ENCODE assay signal across 1 fruit fly cellular context in genomic region chr2L:13367378-13367777, dm6.
TF ChIP-seq lines count a peak whose summit lies in the region.

TSS of gene Tap42 (plus strand) at chr2L:13367617.

TF ChIP-seq in whole organism, embryonic, 481 proteins besides CTCF, POLR2A, EP300 and RAD21 (continued from another document and continues in another):
- TF ChIP-seq Nf-YA (GFP tag; IDR thresholded peaks at IDR 0.05; lab: Robert Waterston, UW) (no peak), Doc3 (GFP tag; IDR thresholded peaks at IDR 0.05; lab: Robert Waterston, UW; ENCODE audit: partially characterized antibody) (no peak), jigr1 (GFP tag; IDR thresholded peaks at IDR 0.05; lab: Robert Waterston, UW) (no peak), CG8765 (GFP tag; IDR thresholded peaks at IDR 0.05; lab: Robert Waterston, UW) (no peak), CG31224 (GFP tag; IDR thresholded peaks at IDR 0.05; lab: Robert Waterston, UW) (no peak), CG11456 (GFP tag; IDR thresholded peaks at IDR 0.05; lab: Robert Waterston, UW) (no peak), CG15269 (tag; optimal IDR thresholded peaks at IDR 0.05; lab: Kevin White, UChicago) (peak; percentile 40), CG17385 (GFP tag; optimal IDR thresholded peaks at IDR 0.05; lab: Kevin White, UChicago) (peak; percentile 3), amos (GFP tag; IDR thresholded peaks at IDR 0.05; lab: Robert Waterston, UW; ENCODE audit: partially characterized antibody) (no peak), eyg (GFP tag; optimal IDR thresholded peaks at IDR 0.05; lab: Kevin White, UChicago) (no peak), CG14667 (GFP tag; IDR thresholded peaks at IDR 0.05; lab: Robert Waterston, UW) (no peak), CG18262 (tag; optimal IDR thresholded peaks at IDR 0.05; lab: Kevin White, UChicago) (peak; percentile 9), jumu (GFP tag; optimal IDR thresholded peaks at IDR 0.05; lab: Kevin White, UChicago) (no peak), CG8359 (GFP tag; optimal IDR thresholded peaks at IDR 0.05; lab: Kevin White, UChicago; ENCODE audit: borderline replicate concordance) (no peak), CG17361 (GFP tag; IDR thresholded peaks at IDR 0.05; lab: Robert Waterston, UW) (no peak), CG1024 (GFP tag; IDR thresholded peaks at IDR 0.05; lab: Robert Waterston, UW) (no peak), CG7271 (tag; optimal IDR thresholded peaks at IDR 0.05; lab: Kevin White, UChicago) (no peak), wdn (GFP tag; IDR thresholded peaks at IDR 0.05; lab: Robert Waterston, UW) (no peak), CG4617 (GFP tag; optimal IDR thresholded peaks at IDR 0.05; lab: Kevin White, UChicago; ENCODE audit: borderline replicate concordance) (no peak), kah (GFP tag; optimal IDR thresholded peaks at IDR 0.05; lab: Kevin White, UChicago) (no peak), Dbx (GFP tag; IDR thresholded peaks at IDR 0.05; lab: Robert Waterston, UW) (no peak), CG2712 (tag; optimal IDR thresholded peaks at IDR 0.05; lab: Kevin White, UChicago) (peak; percentile 38), twi (tag; optimal IDR thresholded peaks at IDR 0.05; lab: Kevin White, UChicago) (peak; percentile 11), cg (GFP tag; optimal IDR thresholded peaks at IDR 0.05; lab: Kevin White, UChicago) (no peak), CG4404 (GFP tag; IDR thresholded peaks at IDR 0.05; lab: Robert Waterston, UW) (no peak), grau (tag; optimal IDR thresholded peaks at IDR 0.05; lab: Kevin White, UChicago) (peak; percentile 50), CG10274 (GFP tag; optimal IDR thresholded peaks at IDR 0.05; lab: Kevin White, UChicago) (no peak), dysf (GFP tag; IDR thresholded peaks at IDR 0.05; lab: Robert Waterston, UW) (no peak), al (GFP tag; IDR thresholded peaks at IDR 0.05; lab: Robert Waterston, UW) (no peak), Dll (GFP tag; IDR thresholded peaks at IDR 0.05; lab: Robert Waterston, UW; ENCODE audit: partially characterized antibody) (no peak), mld (GFP tag; IDR thresholded peaks at IDR 0.05; lab: Robert Waterston, UW; ENCODE audit: partially characterized antibody) (no peak), ATbp (GFP tag; optimal IDR thresholded peaks at IDR 0.05; lab: Kevin White, UChicago) (no peak), stc (GFP tag; IDR thresholded peaks at IDR 0.05; lab: Robert Waterston, UW) (no peak), pfk (GFP tag; optimal IDR thresholded peaks at IDR 0.05; lab: Kevin White, UChicago) (no peak), HLH3B (GFP tag; IDR thresholded peaks at IDR 0.05; lab: Robert Waterston, UW) (no peak), CG33213 (GFP tag; optimal IDR thresholded peaks at IDR 0.05; lab: Kevin White, UChicago) (no peak), crol (GFP tag; IDR thresholded peaks at IDR 0.05; lab: Robert Waterston, UW) (no peak), Ets97D (GFP tag; optimal IDR thresholded peaks at IDR 0.05; lab: Kevin White, UChicago) (no peak), CG1832 (GFP tag; optimal IDR thresholded peaks at IDR 0.05; lab: Kevin White, UChicago) (no peak), CG16779 (GFP tag; IDR thresholded peaks at IDR 0.05; lab: Robert Waterston, UW) (no peak), Trl (optimal IDR thresholded peaks at IDR 0.05; lab: Kevin White, UChicago) (no peak), Trl (GFP tag; optimal IDR thresholded peaks at IDR 0.05; lab: Kevin White, UChicago) (no peak), CG10267 (tag; optimal IDR thresholded peaks at IDR 0.05; lab: Kevin White, UChicago) (peak; percentile 49), az2 (GFP tag; optimal IDR thresholded peaks at IDR 0.05; lab: Kevin White, UChicago) (peak; percentile 20), Rx (GFP tag; IDR thresholded peaks at IDR 0.05; lab: Robert Waterston, UW) (no peak), CG4328 (GFP tag; optimal IDR thresholded peaks at IDR 0.05; lab: Kevin White, UChicago) (no peak), CG13287 (GFP tag; IDR thresholded peaks at IDR 0.05; lab: Robert Waterston, UW; ENCODE audit: partially characterized antibody) (peak; percentile 24; the same call in 1 of the 2 replicates), cwo (GFP tag; optimal IDR thresholded peaks at IDR 0.05; lab: Kevin White, UChicago) (no peak), sc (optimal IDR thresholded peaks at IDR 0.05; lab: Kevin White, UChicago) (no peak), sc (GFP tag; optimal IDR thresholded peaks at IDR 0.05; lab: Kevin White, UChicago) (no peak), maf-S (GFP tag; optimal IDR thresholded peaks at IDR 0.05; lab: Kevin White, UChicago) (no peak), btn (GFP tag; optimal IDR thresholded peaks at IDR 0.05; lab: Kevin White, UChicago) (no peak), wor (GFP tag; IDR thresholded peaks at IDR 0.05; lab: Robert Waterston, UW) (no peak), Adf1 (GFP tag; IDR thresholded peaks at IDR 0.05; lab: Robert Waterston, UW) (peak; percentile 25; the same call in 1 of the 2 replicates), CG10979 (tag; optimal IDR thresholded peaks at IDR 0.05; lab: Kevin White, UChicago) (peak; percentile 29), CG4707 (GFP tag; optimal IDR thresholded peaks at IDR 0.05; lab: Kevin White, UChicago) (no peak), CG1233 (GFP tag; optimal IDR thresholded peaks at IDR 0.05; lab: Kevin White, UChicago) (no peak), lmd (GFP tag; IDR thresholded peaks at IDR 0.05; lab: Robert Waterston, UW) (no peak; the same call in 1 of the 2 replicates), rib (GFP tag; IDR thresholded peaks at IDR 0.05; lab: Robert Waterston, UW) (peak; percentile 81; the same call in 1 of the 2 replicates), Camta (GFP tag; optimal IDR thresholded peaks at IDR 0.05; lab: Kevin White, UChicago) (no peak), p53 (GFP tag; optimal IDR thresholded peaks at IDR 0.05; lab: Kevin White, UChicago) (no peak), tin (GFP tag; optimal IDR thresholded peaks at IDR 0.05; lab: Kevin White, UChicago) (no peak), CG12391 (tag; optimal IDR thresholded peaks at IDR 0.05; lab: Kevin White, UChicago) (peak; percentile 42), shn (GFP tag; optimal IDR thresholded peaks at IDR 0.05; lab: Kevin White, UChicago) (no peak), Lpt (GFP tag; optimal IDR thresholded peaks at IDR 0.05; lab: Kevin White, UChicago) (no peak), trem (tag; optimal IDR thresholded peaks at IDR 0.05; lab: Kevin White, UChicago) (peak; percentile 22), CG2116 (GFP tag; optimal IDR thresholded peaks at IDR 0.05; lab: Kevin White, UChicago) (no peak), CrebB (tag; optimal IDR thresholded peaks at IDR 0.05; lab: Kevin White, UChicago) (no peak), C15 (GFP tag; IDR thresholded peaks at IDR 0.05; lab: Robert Waterston, UW) (no peak), ssp (GFP tag; IDR thresholded peaks at IDR 0.05; lab: Robert Waterston, UW) (no peak), slou (GFP tag; optimal IDR thresholded peaks at IDR 0.05; lab: Kevin White, UChicago) (no peak), CG18619 (GFP tag; optimal IDR thresholded peaks at IDR 0.05; lab: Kevin White, UChicago) (no peak), CG3847 (GFP tag; IDR thresholded peaks at IDR 0.05; lab: Robert Waterston, UW) (no peak), prd (optimal IDR thresholded peaks at IDR 0.05; lab: Kevin White, UChicago) (no peak), prd (GFP tag; IDR thresholded peaks at IDR 0.05; lab: Robert Waterston, UW) (no peak), Med (GFP tag; lab: Kevin White, UChicago) (peak; percentile 86), croc (GFP tag; conservative IDR thresholded peaks at IDR 0.05; lab: Robert Waterston, UW) (no peak), chinmo (GFP tag; IDR thresholded peaks at IDR 0.05; lab: Robert Waterston, UW; ENCODE audit: partially characterized antibody) (no peak), CG14441 (GFP tag; IDR thresholded peaks at IDR 0.05; lab: Robert Waterston, UW) (no peak), Dfd (GFP tag; optimal IDR thresholded peaks at IDR 0.05; lab: Kevin White, UChicago) (no peak), sr (GFP tag; IDR thresholded peaks at IDR 0.05; lab: Robert Waterston, UW) (no peak), Kr (GFP tag; optimal IDR thresholded peaks at IDR 0.05; lab: Kevin White, UChicago) (no peak), GATAe (GFP tag; conservative IDR thresholded peaks at IDR 0.05; lab: Robert Waterston, UW) (no peak), CG4730 (GFP tag; IDR thresholded peaks at IDR 0.05; lab: Robert Waterston, UW) (no peak), ems (GFP tag; optimal IDR thresholded peaks at IDR 0.05; lab: Kevin White, UChicago) (no peak), CG8944 (GFP tag; optimal IDR thresholded peaks at IDR 0.05; lab: Kevin White, UChicago) (no peak), CG3838 (GFP tag; optimal IDR thresholded peaks at IDR 0.05; lab: Kevin White, UChicago) (no peak), CG3995 (GFP tag; optimal IDR thresholded peaks at IDR 0.05; lab: Kevin White, UChicago) (no peak), dati (GFP tag; IDR thresholded peaks at IDR 0.05; lab: Robert Waterston, UW) (no peak), CG12104 (GFP tag; optimal IDR thresholded peaks at IDR 0.05; lab: Kevin White, UChicago) (no peak), CG7987 (GFP tag; optimal IDR thresholded peaks at IDR 0.05; lab: Kevin White, UChicago) (peak; percentile 5), lilli (GFP tag; optimal IDR thresholded peaks at IDR 0.05; lab: Kevin White, UChicago) (peak; percentile 51), CG1647 (GFP tag; optimal IDR thresholded peaks at IDR 0.05; lab: Kevin White, UChicago) (no peak), Neu2 (GFP tag; optimal IDR thresholded peaks at IDR 0.05; lab: Kevin White, UChicago; ENCODE audit: borderline replicate concordance) (no peak), crc (GFP tag; optimal IDR thresholded peaks at IDR 0.05; lab: Kevin White, UChicago) (no peak), scrt (GFP tag; optimal IDR thresholded peaks at IDR 0.05; lab: Kevin White, UChicago) (peak; percentile 25), her (GFP tag; optimal IDR thresholded peaks at IDR 0.05; lab: Kevin White, UChicago) (no peak), CG14860 (GFP tag; IDR thresholded peaks at IDR 0.05; lab: Robert Waterston, UW; ENCODE audit: partially characterized antibody) (no peak), Six4 (GFP tag; optimal IDR thresholded peaks at IDR 0.05; lab: Kevin White, UChicago) (no peak), CG11695 (GFP tag; IDR thresholded peaks at IDR 0.05; lab: Robert Waterston, UW) (no peak), D19B (GFP tag; optimal IDR thresholded peaks at IDR 0.05; lab: Kevin White, UChicago) (no peak), hbn (GFP tag; IDR thresholded peaks at IDR 0.05; lab: Robert Waterston, UW; ENCODE audit: partially characterized antibody) (no peak), CG34422 (GFP tag; IDR thresholded peaks at IDR 0.05; lab: Robert Waterston, UW) (no peak; the same call in 2 of the 3 replicates), ase (GFP tag; IDR thresholded peaks at IDR 0.05; lab: Robert Waterston, UW) (no peak), CG12942 (GFP tag; optimal IDR thresholded peaks at IDR 0.05; lab: Kevin White, UChicago) (no peak), wek (GFP tag; optimal IDR thresholded peaks at IDR 0.05; lab: Kevin White, UChicago) (no peak), Dref (GFP tag; IDR thresholded peaks at IDR 0.05; lab: Robert Waterston, UW) (no peak), Usf (GFP tag; optimal IDR thresholded peaks at IDR 0.05; lab: Kevin White, UChicago) (no peak), CG10366 (GFP tag; IDR thresholded peaks at IDR 0.05; lab: Robert Waterston, UW) (peak; percentile 23; the same call in 1 of the 2 replicates), CG7839 (tag; optimal IDR thresholded peaks at IDR 0.05; lab: Kevin White, UChicago) (peak; percentile 12), Hsf (GFP tag; optimal IDR thresholded peaks at IDR 0.05; lab: Kevin White, UChicago) (peak; percentile 32), CG9727 (GFP tag; optimal IDR thresholded peaks at IDR 0.05; lab: Kevin White, UChicago) (no peak), CG12236 (GFP tag; optimal IDR thresholded peaks at IDR 0.05; lab: Kevin White, UChicago) (no peak), CG10321 (GFP tag; IDR thresholded peaks at IDR 0.05; lab: Robert Waterston, UW) (no peak), ken (GFP tag; IDR thresholded peaks at IDR 0.05; lab: Robert Waterston, UW) (no peak), CG5953 (GFP tag; IDR thresholded peaks at IDR 0.05; lab: Robert Waterston, UW) (no peak), Spps (tag; optimal IDR thresholded peaks at IDR 0.05; lab: Kevin White, UChicago) (no peak), bigmax (GFP tag; optimal IDR thresholded peaks at IDR 0.05; lab: Kevin White, UChicago) (no peak), CG3281 (GFP tag; optimal IDR thresholded peaks at IDR 0.05; lab: Kevin White, UChicago) (peak; percentile 46), Atf3 (GFP tag; optimal IDR thresholded peaks at IDR 0.05; lab: Kevin White, UChicago) (no peak), sob (GFP tag; IDR thresholded peaks at IDR 0.05; lab: Robert Waterston, UW) (no peak), trh (GFP tag; optimal IDR thresholded peaks at IDR 0.05; lab: Kevin White, UChicago) (no peak), CG6765 (GFP tag; optimal IDR thresholded peaks at IDR 0.05; lab: Kevin White, UChicago) (no peak), ato (GFP tag; IDR thresholded peaks at IDR 0.05; lab: Robert Waterston, UW; ENCODE audit: partially characterized antibody) (no peak), Max (GFP tag; optimal IDR thresholded peaks at IDR 0.05; lab: Kevin White, UChicago) (no peak), gcm (GFP tag; optimal IDR thresholded peaks at IDR 0.05; lab: Kevin White, UChicago) (no peak), CG6813 (GFP tag; optimal IDR thresholded peaks at IDR 0.05; lab: Kevin White, UChicago) (no peak), CG32532 (GFP tag; IDR thresholded peaks at IDR 0.05; lab: Robert Waterston, UW) (no peak; the same call in 1 of the 2 replicates), H15 (GFP tag; IDR thresholded peaks at IDR 0.05; lab: Robert Waterston, UW) (no peak), Ravus (GFP tag; IDR thresholded peaks at IDR 0.05; lab: Robert Waterston, UW) (no peak), CG6254 (GFP tag; optimal IDR thresholded peaks at IDR 0.05; lab: Kevin White, UChicago) (no peak), Gsc (GFP tag; IDR thresholded peaks at IDR 0.05; lab: Robert Waterston, UW) (no peak), stwl (tag; optimal IDR thresholded peaks at IDR 0.05; lab: Kevin White, UChicago) (peak; percentile 27), h (optimal IDR thresholded peaks at IDR 0.05; lab: Kevin White, UChicago) (no peak), CG12071 (GFP tag; optimal IDR thresholded peaks at IDR 0.05; lab: Kevin White, UChicago) (no peak), nerfin-2 (GFP tag; IDR thresholded peaks at IDR 0.05; lab: Robert Waterston, UW; ENCODE audit: partially characterized antibody) (no peak), CG2678 (tag; optimal IDR thresholded peaks at IDR 0.05; lab: Kevin White, UChicago) (peak; percentile 22), ara (GFP tag; IDR thresholded peaks at IDR 0.05; lab: Robert Waterston, UW) (no peak), danr (GFP tag; IDR thresholded peaks at IDR 0.05; lab: Robert Waterston, UW) (no peak)
